Worm (Caenorhabditis elegans) whole organism, late embryonic: ENCODE results near the gene nhr-142.
A peak's percentile ranks its signal among the peaks of the same experiment; 100 is the strongest.

Source experiments
- C38D4.7 ChIP-seq: fragments of 200-800 bp; sonication (Bioruptor generic); optimal IDR thresholded peaks from 2 replicates; lab custom pipeline; 2018; ENCODE audit warnings: mild to moderate bottlenecking, missing genetic modification characterization, moderate library complexity, missing compliant biosample characterization
- F13H6.1 ChIP-seq: sonication (generic microtip); optimal IDR thresholded peaks from 2 replicates; lab custom pipeline; 2016; ENCODE audit warnings: missing genetic modification characterization, missing compliant biosample characterization
- K02D7.2 ChIP-seq: sonication (generic microtip); optimal IDR thresholded peaks from 2 replicates; lab custom pipeline; 2017; ENCODE audit warnings: mild to moderate bottlenecking, missing genetic modification characterization, missing compliant biosample characterization
- K09A11.1 ChIP-seq: sonication (generic microtip); optimal IDR thresholded peaks from 2 replicates; lab custom pipeline; 2017; ENCODE audit warnings: antibody characterized with exemption, mild to moderate bottlenecking, missing genetic modification characterization, missing compliant biosample characterization; ENCODE audit not compliant: insufficient read depth
- Y22D7AL.16 ChIP-seq: sonication (generic microtip); optimal IDR thresholded peaks from 2 replicates; lab custom pipeline; 2016; ENCODE audit warnings: missing genetic modification characterization, missing compliant biosample characterization
- ama-1 ChIP-seq: fragments of 150-350 bp; optimal IDR thresholded peaks from 2 replicates; lab custom pipeline; 2014
- ceh-18 ChIP-seq: sonication (generic microtip); optimal IDR thresholded peaks from 2 replicates; lab custom pipeline; 2016; ENCODE audit warnings: missing genetic modification characterization, missing compliant biosample characterization
- ceh-19 ChIP-seq: fragments of 200-800 bp; sonication (Bioruptor generic); optimal IDR thresholded peaks from 2 replicates; lab custom pipeline; 2018; ENCODE audit warnings: mild to moderate bottlenecking, missing genetic modification characterization, missing compliant biosample characterization
- ceh-2 ChIP-seq: sonication (generic microtip); optimal IDR thresholded peaks from 2 replicates; lab custom pipeline; 2016; ENCODE audit warnings: missing genotype, missing genetic modification characterization, missing compliant biosample characterization
- ceh-30 ChIP-seq: fragments of 150-350 bp; optimal IDR thresholded peaks from 2 replicates; lab custom pipeline; 2014; ENCODE audit warnings: missing biosample characterization, missing genetic modification characterization
- ceh-31 ChIP-seq: sonication (generic microtip); optimal IDR thresholded peaks from 2 replicates; lab custom pipeline; 2016; ENCODE audit warnings: missing genetic modification characterization, missing compliant biosample characterization
- ceh-34 ChIP-seq: sonication (generic microtip); optimal IDR thresholded peaks from 2 replicates; lab custom pipeline; 2016; ENCODE audit warnings: mild to moderate bottlenecking, missing genetic modification characterization, missing compliant biosample characterization
- ceh-45 ChIP-seq: fragments of 200-800 bp; sonication (Bioruptor generic); IDR thresholded peaks from 2 replicates; pipeline ENCODE4 v1.3.6; 2022; ENCODE audit warnings: missing genetic modification reagents, missing genetic modification characterization, missing compliant biosample characterization
- ceh-48 ChIP-seq: sonication (generic microtip); optimal IDR thresholded peaks from 2 replicates; lab custom pipeline; 2016; ENCODE audit warnings: missing genetic modification characterization, inconsistent platforms, missing compliant biosample characterization
- che-1 ChIP-seq: sonication (generic microtip); optimal IDR thresholded peaks from 2 replicates; lab custom pipeline; 2016; ENCODE audit warnings: mild to moderate bottlenecking, missing genetic modification characterization, missing compliant biosample characterization
- dve-1 ChIP-seq: sonication (generic microtip); optimal IDR thresholded peaks from 2 replicates; lab custom pipeline; 2017; ENCODE audit warnings: antibody characterized with exemption, mild to moderate bottlenecking, missing genetic modification characterization, missing compliant biosample characterization
- elt-2 ChIP-seq: sonication (generic microtip); optimal IDR thresholded peaks from 2 replicates; lab custom pipeline; 2016; ENCODE audit warnings: missing genetic modification reagents, missing genetic modification characterization, missing compliant biosample characterization
- elt-4 ChIP-seq: sonication (generic microtip); optimal IDR thresholded peaks from 2 replicates; lab custom pipeline; 2016; ENCODE audit warnings: missing genetic modification characterization, missing compliant biosample characterization
- ets-4 ChIP-seq: sonication (generic microtip); optimal IDR thresholded peaks from 2 replicates; lab custom pipeline; 2016; ENCODE audit warnings: missing genetic modification characterization, missing compliant biosample characterization
- fax-1 ChIP-seq: sonication (generic microtip); optimal IDR thresholded peaks from 2 replicates; lab custom pipeline; 2016; ENCODE audit warnings: missing genotype, missing genetic modification characterization, missing compliant biosample characterization
- fkh-10 ChIP-seq: fragments of 150-350 bp; optimal IDR thresholded peaks from 2 replicates; lab custom pipeline; 2014; ENCODE audit warnings: missing biosample characterization, missing genetic modification reagents, missing genetic modification characterization
- hlh-13 ChIP-seq: fragments of 200-800 bp; sonication (Bioruptor generic); optimal IDR thresholded peaks from 2 replicates; lab custom pipeline; 2018; ENCODE audit warnings: mild to moderate bottlenecking, missing genetic modification characterization, missing compliant biosample characterization
- hlh-15 ChIP-seq: sonication (generic microtip); optimal IDR thresholded peaks from 2 replicates; lab custom pipeline; 2016; ENCODE audit warnings: missing genetic modification characterization, missing compliant biosample characterization
- hlh-30 ChIP-seq: sonication (generic microtip); optimal IDR thresholded peaks from 2 replicates; lab custom pipeline; 2017; ENCODE audit warnings: antibody characterized with exemption, missing genetic modification characterization, missing compliant biosample characterization; ENCODE audit not compliant: insufficient read depth
- hlh-6 ChIP-seq: sonication (generic microtip); optimal IDR thresholded peaks from 2 replicates; lab custom pipeline; 2016; ENCODE audit warnings: missing genotype, missing genetic modification characterization, missing compliant biosample characterization
- hlh-8 ChIP-seq: sonication (generic microtip); optimal IDR thresholded peaks from 2 replicates; lab custom pipeline; 2016; ENCODE audit warnings: missing genotype, missing genetic modification characterization, missing compliant biosample characterization
- madf-2 ChIP-seq: sonication (generic microtip); optimal IDR thresholded peaks from 2 replicates; lab custom pipeline; 2017; ENCODE audit warnings: missing genetic modification characterization, missing compliant biosample characterization
- mec-3 ChIP-seq: sonication (generic microtip); optimal IDR thresholded peaks from 2 replicates; lab custom pipeline; 2016; ENCODE audit warnings: borderline replicate concordance, missing genetic modification characterization, missing compliant biosample characterization
- nhr-232 ChIP-seq: sonication (generic microtip); optimal IDR thresholded peaks from 2 replicates; lab custom pipeline; 2016; ENCODE audit warnings: missing genetic modification characterization, missing compliant biosample characterization
- npax-4 ChIP-seq: sonication (generic microtip); optimal IDR thresholded peaks from 2 replicates; lab custom pipeline; 2016; ENCODE audit warnings: missing genetic modification characterization, missing compliant biosample characterization
- pag-3 ChIP-seq: sonication (generic microtip); optimal IDR thresholded peaks from 2 replicates; lab custom pipeline; 2016; ENCODE audit warnings: missing compliant biosample characterization, missing genetic modification characterization, borderline replicate concordance
- pax-1 ChIP-seq: fragments of 150-350 bp; optimal IDR thresholded peaks from 2 replicates; lab custom pipeline; 2014; ENCODE audit warnings: missing biosample characterization, missing genetic modification characterization
- pha-4 ChIP-seq: fragments of 150-350 bp; optimal IDR thresholded peaks from 2 replicates; lab custom pipeline; 2018; ENCODE audit warnings: missing biosample characterization, missing genetic modification reagents, missing genetic modification characterization
- rnt-1 ChIP-seq: sonication (generic microtip); optimal IDR thresholded peaks from 2 replicates; lab custom pipeline; 2016; ENCODE audit warnings: missing genetic modification characterization, missing compliant biosample characterization
- sdc-2 ChIP-seq: sonication (generic microtip); optimal IDR thresholded peaks from 2 replicates; lab custom pipeline; 2016; ENCODE audit warnings: missing genotype, missing genetic modification characterization, missing compliant biosample characterization
- sox-4 ChIP-seq: sonication (generic microtip); optimal IDR thresholded peaks from 2 replicates; lab custom pipeline; 2017; ENCODE audit warnings: mild to moderate bottlenecking, missing genetic modification characterization, inconsistent platforms, missing compliant biosample characterization
- tbx-7 ChIP-seq: sonication (generic microtip); optimal IDR thresholded peaks from 2 replicates; lab custom pipeline; 2016; ENCODE audit warnings: missing genotype, missing genetic modification characterization, missing compliant biosample characterization
- unc-42 ChIP-seq: sonication (generic microtip); optimal IDR thresholded peaks from 2 replicates; lab custom pipeline; 2016; ENCODE audit warnings: missing genotype, missing genetic modification characterization, missing compliant biosample characterization
- unc-86 ChIP-seq: sonication (generic microtip); optimal IDR thresholded peaks from 2 replicates; lab custom pipeline; 2016; ENCODE audit warnings: missing genetic modification characterization, missing compliant biosample characterization

Gene nhr-142

ce11 chrV:5820401-5820800, 30.0 kb upstream of the nhr-142 start (continued):
- TF ChIP-seq nhr-232 (tag; lab: Kevin White, UChicago) (no peak), ceh-45 (GFP tag; lab: Robert Waterston, UW) (no peak), sdc-2 (tag; lab: Kevin White, UChicago) (no peak), pag-3 (tag; lab: Kevin White, UChicago) (no peak)

ce11 chrV:5819903-5820302, 29.6 kb upstream of the nhr-142 start:
- TF ChIP-seq rnt-1 (tag; lab: Kevin White, UChicago), result no peak
- TF ChIP-seq ceh-2 (tag; lab: Kevin White, UChicago), result no peak
- TF ChIP-seq ceh-48 (tag; lab: Kevin White, UChicago), result no peak
- no peak for TF ChIP-seq tbx-7 (tag; lab: Kevin White, UChicago)
- TF ChIP-seq che-1, result no peak
- TF ChIP-seq K09A11.1, result no peak
- no peak for TF ChIP-seq ceh-19 (GFP tag; lab: Kevin White, UChicago)
- TF ChIP-seq mec-3, result no peak
- TF ChIP-seq unc-86 (tag; lab: Kevin White, UChicago), result no peak
- no peak for TF ChIP-seq C38D4.7 (GFP tag; lab: Kevin White, UChicago)
- TF ChIP-seq F13H6.1, result no peak
- TF ChIP-seq Y22D7AL.16 (tag; lab: Kevin White, UChicago), result no peak
- TF ChIP-seq pha-4 (tag; lab: Kevin White, UChicago), result no peak
- TF ChIP-seq hlh-13 (GFP tag; lab: Kevin White, UChicago), result no peak
- no peak for TF ChIP-seq madf-2 (tag; lab: Kevin White, UChicago)
- no peak for TF ChIP-seq ama-1

- TF ChIP-seq tbx-7 (tag; lab: Kevin White, UChicago), result no peak
- TF ChIP-seq ceh-30, result no peak
- TF ChIP-seq pax-1, result no peak
- no peak for TF ChIP-seq hlh-15
- TF ChIP-seq fax-1 (tag; lab: Kevin White, UChicago), result no peak
- no peak for TF ChIP-seq rnt-1 (tag; lab: Kevin White, UChicago)
- no peak for TF ChIP-seq ceh-18
- no peak for TF ChIP-seq dve-1 (tag; lab: Kevin White, UChicago)
- no peak for TF ChIP-seq unc-42 (tag; lab: Kevin White, UChicago)
- TF ChIP-seq fkh-10, result no peak
- TF ChIP-seq ceh-34 (tag; lab: Kevin White, UChicago), result no peak
- no peak for TF ChIP-seq ceh-45 (GFP tag; lab: Robert Waterston, UW)
- no peak for TF ChIP-seq pag-3 (tag; lab: Kevin White, UChicago)
- TF ChIP-seq ets-4 (tag; lab: Kevin White, UChicago), result no peak
- no peak for TF ChIP-seq hlh-8 (tag; lab: Kevin White, UChicago)
- TF ChIP-seq, all 69 proteins: peak for 0
These were observed 26.2 kb upstream of the nhr-142 start for ce11 chrV:5816470-5817061.

ce11 chrV:5813060-5813659, 22.8 kb upstream of the nhr-142 start, which contains the start of gene ZC250.4:
TSS of gene ZC250.4 (minus strand) at chrV:5813137.
- no peak for TF ChIP-seq hlh-30 (tag; lab: Kevin White, UChicago)
- TF ChIP-seq ceh-30, result no peak
- TF ChIP-seq elt-2 (tag; lab: Kevin White, UChicago), result peak; percentile 31
- no peak for TF ChIP-seq sdc-2 (tag; lab: Kevin White, UChicago)

- TF ChIP-seq nhr-232 (tag; lab: Kevin White, UChicago) (no peak), C38D4.7 (GFP tag; lab: Kevin White, UChicago) (no peak), pag-3 (tag; lab: Kevin White, UChicago) (no peak), K02D7.2 (tag; lab: Kevin White, UChicago) (no peak), ceh-45 (GFP tag; lab: Robert Waterston, UW) (no peak), K09A11.1 (no peak), ama-1 (no peak), npax-4 (tag; lab: Kevin White, UChicago) (no peak), Y22D7AL.16 (tag; lab: Kevin White, UChicago) (no peak), ceh-2 (tag; lab: Kevin White, UChicago) (no peak), sox-4 (tag; lab: Kevin White, UChicago) (no peak), elt-4 (no peak), unc-86 (tag; lab: Kevin White, UChicago) (no peak), hlh-6 (tag; lab: Kevin White, UChicago) (no peak), hlh-15 (no peak), ceh-31 (tag; lab: Kevin White, UChicago) (no peak)
These were observed 15.1 kb upstream of the nhr-142 start, which contains the start of gene ZC250.5 for ce11 chrV:5805467-5805866. TSS of gene ZC250.5 (plus strand) at chrV:5805767.
